Fruit fly (Drosophila melanogaster): ENCODE results near the gene CG43342.

Gene CG43342

dm6 chr3R:22356464-22357410 is 24.4 kb upstream of the CG43342 start, which contains the start of gene Sar1:
Sar1 (plus strand) TSS chr3R:22356685.
- TF ChIP-seq CG11762 (GFP tag; optimal IDR thresholded peaks at IDR 0.05; ENCODE audit: insufficient read depth): no peak
- TF ChIP-seq CG1621 (tag; optimal IDR thresholded peaks at IDR 0.05): peak; percentile 62
- TF ChIP-seq Hr39 (GFP tag; optimal IDR thresholded peaks at IDR 0.05): peak; percentile 17
- TF ChIP-seq Sox14 (GFP tag; optimal IDR thresholded peaks at IDR 0.05): peak; percentile 71
- peak; percentile 57 for TF ChIP-seq Eip78C (GFP tag)
- no peak for TF ChIP-seq Hr38 (GFP tag; optimal IDR thresholded peaks at IDR 0.05)
- peak; percentile 1 for TF ChIP-seq CG3919 (GFP tag; optimal IDR thresholded peaks at IDR 0.05)
- peak; percentile 68 for TF ChIP-seq CG6854 (GFP tag; optimal IDR thresholded peaks at IDR 0.05)
- no peak for TF ChIP-seq Sox15 (GFP tag; optimal IDR thresholded peaks at IDR 0.05)
- TF ChIP-seq Gug (GFP tag; IDR thresholded peaks at IDR 0.05): no peak
- no peak for TF ChIP-seq CG8632 (GFP tag; optimal IDR thresholded peaks at IDR 0.05)
- no peak for TF ChIP-seq Smox (GFP tag; optimal IDR thresholded peaks at IDR 0.05)
- TF ChIP-seq CG31627 (GFP tag; optimal IDR thresholded peaks at IDR 0.05): peak; percentile 2
- TF ChIP-seq CG6276 (GFP tag; optimal IDR thresholded peaks at IDR 0.05): peak; percentile 41
- TF ChIP-seq vri (GFP tag; optimal IDR thresholded peaks at IDR 0.05): peak; percentile 75
- peak; percentile 58 for TF ChIP-seq CG6808 (GFP tag; optimal IDR thresholded peaks at IDR 0.05)
- TF ChIP-seq Ets96B (tag; optimal IDR thresholded peaks at IDR 0.05): no peak
- no peak for TF ChIP-seq dac (GFP tag; optimal IDR thresholded peaks at IDR 0.05)
- peak; percentile 1 for TF ChIP-seq cyc (GFP tag; optimal IDR thresholded peaks at IDR 0.05)
- no peak; the same call in 2 of the 3 replicates for TF ChIP-seq CG8119 (GFP tag; IDR thresholded peaks at IDR 0.05)
- TF ChIP-seq Eip75B (GFP tag; optimal IDR thresholded peaks at IDR 0.05): peak; percentile 73
- no peak for TF ChIP-seq CG9139 (GFP tag; optimal IDR thresholded peaks at IDR 0.05)
- TF ChIP-seq OdsH (GFP tag; optimal IDR thresholded peaks at IDR 0.05): no peak
- TF ChIP-seq Blimp-1 (GFP tag; optimal IDR thresholded peaks at IDR 0.05): peak; percentile 96
- TF ChIP-seq CG4318 (GFP tag; optimal IDR thresholded peaks at IDR 0.05): no peak
- peak; percentile 44 to 60 for TF ChIP-seq ss (GFP tag; optimal IDR thresholded peaks at IDR 0.05)
- peak; percentile 44 for TF ChIP-seq svp (GFP tag)
- peak; percentile 51 for TF ChIP-seq Met (GFP tag; optimal IDR thresholded peaks at IDR 0.05)

- TF ChIP-seq Eip78C (GFP tag) (no peak), Gug (GFP tag; IDR thresholded peaks at IDR 0.05) (no peak), fkh (GFP tag; optimal IDR thresholded peaks at IDR 0.05) (peak; percentile 43)
Observed at dm6 chr3R:22357942-22358341, 23.2 kb upstream of the CG43342 start.

dm6 chr3R:22358810-22359209 is 22.3 kb upstream of the CG43342 start:
- TF ChIP-seq CG1621 (tag; optimal IDR thresholded peaks at IDR 0.05) (peak; percentile 82), Hr39 (GFP tag; optimal IDR thresholded peaks at IDR 0.05) (peak; percentile 80), net (GFP tag; optimal IDR thresholded peaks at IDR 0.05) (peak; percentile 86), CG6854 (GFP tag; optimal IDR thresholded peaks at IDR 0.05) (no peak), eg (GFP tag; IDR thresholded peaks at IDR 0.05) (peak; percentile 94), lz (GFP tag; optimal IDR thresholded peaks at IDR 0.05) (peak; percentile 62), Sox14 (GFP tag; optimal IDR thresholded peaks at IDR 0.05) (peak; percentile 87), topi (GFP tag; optimal IDR thresholded peaks at IDR 0.05) (peak; percentile 80), CG31627 (GFP tag; optimal IDR thresholded peaks at IDR 0.05) (peak; percentile 68), fkh (GFP tag; optimal IDR thresholded peaks at IDR 0.05) (peak; percentile 72), Eip93F (GFP tag; optimal IDR thresholded peaks at IDR 0.05) (no peak), CG11762 (GFP tag; optimal IDR thresholded peaks at IDR 0.05; ENCODE audit: insufficient read depth) (peak; percentile 78), Blimp-1 (GFP tag; optimal IDR thresholded peaks at IDR 0.05) (no peak), acj6 (GFP tag; optimal IDR thresholded peaks at IDR 0.05) (peak; percentile 86), achi (GFP tag; optimal IDR thresholded peaks at IDR 0.05) (peak; percentile 79), svp (GFP tag) (peak; percentile 96), Eip75B (GFP tag; optimal IDR thresholded peaks at IDR 0.05) (peak; percentile 75), CG4318 (GFP tag; optimal IDR thresholded peaks at IDR 0.05) (peak; percentile 63), CG8319 (GFP tag; optimal IDR thresholded peaks at IDR 0.05) (peak; percentile 61), spab (GFP tag; optimal IDR thresholded peaks at IDR 0.05) (peak; percentile 78), pdm3 (GFP tag; optimal IDR thresholded peaks at IDR 0.05) (peak; percentile 90), CG8632 (GFP tag; optimal IDR thresholded peaks at IDR 0.05) (peak; percentile 79), CG7368 (GFP tag; optimal IDR thresholded peaks at IDR 0.05) (peak; percentile 81), dsx (GFP tag; optimal IDR thresholded peaks at IDR 0.05; ENCODE audit: poor library complexity, severe bottlenecking) (peak; percentile 76), salr (GFP tag; optimal IDR thresholded peaks at IDR 0.05) (peak; percentile 69 to 74), cyc (GFP tag; optimal IDR thresholded peaks at IDR 0.05) (peak; percentile 64), Gug (GFP tag; IDR thresholded peaks at IDR 0.05) (peak; percentile 90), CG8119 (GFP tag; IDR thresholded peaks at IDR 0.05) (peak; percentile 87), CG32006 (GFP tag; optimal IDR thresholded peaks at IDR 0.05) (peak; percentile 84), CG34406 (GFP tag; optimal IDR thresholded peaks at IDR 0.05) (peak; percentile 76)
